Fruit fly (Drosophila melanogaster): ENCODE results near the gene NijA.

NijA gene

dm6 chr3L:10681814-10682213, 14.9 kb downstream of the NijA start:
- TF ChIP-seq danr (GFP tag; IDR thresholded peaks at IDR 0.05) (no peak), wdn (GFP tag; IDR thresholded peaks at IDR 0.05) (peak; percentile 49; the same call in 1 of the 2 replicates), rib (GFP tag; IDR thresholded peaks at IDR 0.05) (peak; percentile 60; the same call in 1 of the 2 replicates), ttk (GFP tag; IDR thresholded peaks at IDR 0.05) (no peak), ato (GFP tag; IDR thresholded peaks at IDR 0.05; ENCODE audit: partially characterized antibody) (peak; percentile 10; the same call in 1 of the 2 replicates), CG9932 (GFP tag; IDR thresholded peaks at IDR 0.05) (peak; percentile 32; the same call in 1 of the 2 replicates), chinmo (GFP tag; IDR thresholded peaks at IDR 0.05; ENCODE audit: partially characterized antibody) (peak; percentile 81; the same call in 2 of the 4 replicates), CG2678 (tag; optimal IDR thresholded peaks at IDR 0.05) (peak; percentile 4), yki (optimal IDR thresholded peaks at IDR 0.05) (peak; percentile 90), CG11247 (GFP tag; IDR thresholded peaks at IDR 0.05) (no peak), Xrp1 (GFP tag; IDR thresholded peaks at IDR 0.05) (peak; percentile 33; the same call in 1 of the 2 replicates), Aef1 (GFP tag; IDR thresholded peaks at IDR 0.05) (peak; percentile 67), Optix (GFP tag; IDR thresholded peaks at IDR 0.05) (0 out of 3 replicates have a peak, but pooled peaks have one; percentile 18), Awh (GFP tag; IDR thresholded peaks at IDR 0.05) (peak; percentile 50; the same call in 1 of the 2 replicates), ATbp (GFP tag; optimal IDR thresholded peaks at IDR 0.05) (peak; percentile 30), CG17385 (GFP tag; optimal IDR thresholded peaks at IDR 0.05) (peak; percentile 23), jing (GFP tag; optimal IDR thresholded peaks at IDR 0.05) (no peak), bigmax (GFP tag; optimal IDR thresholded peaks at IDR 0.05) (peak; percentile 9), lbe (GFP tag; optimal IDR thresholded peaks at IDR 0.05) (peak; percentile 20), Dbx (GFP tag; IDR thresholded peaks at IDR 0.05) (peak; percentile 31; the same call in 1 of the 3 replicates), tup (GFP tag; optimal IDR thresholded peaks at IDR 0.05) (no peak), CG1832 (GFP tag; optimal IDR thresholded peaks at IDR 0.05) (peak; percentile 87), CG8089 (GFP tag; optimal IDR thresholded peaks at IDR 0.05) (peak; percentile 5), CrebB (tag; optimal IDR thresholded peaks at IDR 0.05) (peak; percentile 30), pan (optimal IDR thresholded peaks at IDR 0.05) (no peak), pan (GFP tag; optimal IDR thresholded peaks at IDR 0.05 in 1 of 2, IDR thresholded peaks at IDR 0.05 in 1 of 2) (peak in 1 of 2 experiments; percentile 44), Trl (optimal IDR thresholded peaks at IDR 0.05) (peak; percentile 94 to 97), Trl (GFP tag; optimal IDR thresholded peaks at IDR 0.05) (peak; percentile 61), CG16779 (GFP tag; IDR thresholded peaks at IDR 0.05) (0 out of 2 replicates have a peak, but pooled peaks have one; percentile 56), HLHmδ (GFP tag; optimal IDR thresholded peaks at IDR 0.05) (peak; percentile 0), sna (GFP tag; IDR thresholded peaks at IDR 0.05; ENCODE audit: partially characterized antibody) (peak; percentile 30; the same call in 1 of the 2 replicates), wek (GFP tag; optimal IDR thresholded peaks at IDR 0.05) (peak; percentile 14), Atf6 (GFP tag; IDR thresholded peaks at IDR 0.05) (peak; percentile 32; the same call in 1 of the 2 replicates), her (GFP tag; optimal IDR thresholded peaks at IDR 0.05) (peak; percentile 16), seq (GFP tag; IDR thresholded peaks at IDR 0.05) (peak; percentile 11; the same call in 1 of the 2 replicates), hkb (optimal IDR thresholded peaks at IDR 0.05) (no peak), hkb (GFP tag; IDR thresholded peaks at IDR 0.05) (peak; percentile 45; the same call in 1 of the 2 replicates), Med (GFP tag) (peak; percentile 84), pzg (GFP tag; optimal IDR thresholded peaks at IDR 0.05) (no peak), ci (GFP tag; IDR thresholded peaks at IDR 0.05) (peak; percentile 52; the same call in 2 of the 3 replicates), CG10267 (tag; optimal IDR thresholded peaks at IDR 0.05) (no peak), gt (GFP tag; IDR thresholded peaks at IDR 0.05) (no peak), CG10543 (GFP tag; optimal IDR thresholded peaks at IDR 0.05) (no peak), cg (GFP tag; optimal IDR thresholded peaks at IDR 0.05) (peak; percentile 20), abd-A (tag; optimal IDR thresholded peaks at IDR 0.05) (peak; percentile 3), CG12236 (GFP tag; optimal IDR thresholded peaks at IDR 0.05) (no peak), CG6765 (GFP tag; optimal IDR thresholded peaks at IDR 0.05) (no peak), Deaf1 (tag; optimal IDR thresholded peaks at IDR 0.05) (peak; percentile 13), CG11695 (GFP tag; IDR thresholded peaks at IDR 0.05) (0 out of 3 replicates have a peak, but pooled peaks have one; percentile 7), CG4282 (GFP tag; optimal IDR thresholded peaks at IDR 0.05) (peak; percentile 19), so (GFP tag; IDR thresholded peaks at IDR 0.05) (peak; percentile 31; the same call in 2 of the 3 replicates)
